Worm (Caenorhabditis elegans): ENCODE results near the gene C49F8.3.

C49F8.3 gene

DNA sequence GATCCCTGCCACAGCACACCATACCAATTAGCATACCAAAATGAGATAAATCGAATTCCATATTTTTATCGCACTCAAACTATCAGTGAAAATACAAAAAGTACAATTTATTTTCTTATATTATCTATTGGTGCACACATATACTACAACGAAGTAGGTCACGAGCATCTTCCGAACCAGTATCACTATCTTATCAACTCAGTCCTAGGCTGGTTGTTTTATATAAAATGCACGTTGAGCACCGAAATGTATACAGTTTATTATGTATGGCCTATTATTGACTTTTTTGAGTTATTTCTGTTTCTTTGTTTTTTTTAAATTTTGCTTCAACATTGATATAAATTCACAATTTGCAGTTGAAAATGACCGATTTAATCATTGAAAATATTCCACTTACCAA is 28.4 kb upstream of the C49F8.3 start, which contains the start of gene C29F7.2:
C29F7.2 (plus strand) TSS at position 357 of the 400 bp plus-strand sequence.
- TF ChIP-seq aly-1 (tag; optimal IDR thresholded peaks at IDR 0.05) (no peak), scrt-1 (GFP tag; IDR thresholded peaks at IDR 0.05) (no peak), B0310.2 (tag; optimal IDR thresholded peaks at IDR 0.05) (no peak), ets-7 (tag; optimal IDR thresholded peaks at IDR 0.05) (no peak), tra-4 (tag; optimal IDR thresholded peaks at IDR 0.05) (no peak), tbx-11 (GFP tag; IDR thresholded peaks at IDR 0.05) (no peak), ceh-13 (GFP tag; optimal IDR thresholded peaks at IDR 0.05) (no peak)

DNA sequence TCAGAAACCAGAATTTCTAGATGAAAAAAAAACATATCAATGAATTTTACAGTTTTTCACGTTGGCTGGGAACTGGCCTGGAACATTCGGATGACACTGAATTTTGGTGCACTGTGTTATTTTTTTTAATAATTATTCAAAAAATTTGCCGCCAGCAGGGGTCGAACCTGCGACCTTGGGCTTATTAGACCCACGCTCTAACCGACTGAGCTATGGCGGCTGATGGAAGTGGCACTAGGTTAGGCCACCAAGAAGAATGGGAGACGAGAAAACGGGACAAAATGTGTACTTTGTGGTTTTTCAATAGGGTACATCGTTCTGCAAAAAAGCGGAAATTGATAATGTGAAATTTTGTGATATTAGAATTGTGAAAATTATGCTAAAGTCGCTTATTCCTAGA is 27.6 kb upstream of the C49F8.3 start:
- TF ChIP-seq flt-1 (GFP tag; IDR thresholded peaks at IDR 0.05) (peak; percentile 76), ama-1 (optimal IDR thresholded peaks at IDR 0.05) (no peak), sea-1 (GFP tag; conservative IDR thresholded peaks at IDR 0.05) (peak; percentile 73; the same call in 1 of the 2 replicates), ets-7 (tag; optimal IDR thresholded peaks at IDR 0.05) (no peak), F13C5.2 (tag; optimal IDR thresholded peaks at IDR 0.05) (peak; percentile 68), pes-1 (GFP tag; IDR thresholded peaks at IDR 0.05) (peak; percentile 85), ceh-13 (GFP tag; optimal IDR thresholded peaks at IDR 0.05) (peak; percentile 51), aly-1 (tag; optimal IDR thresholded peaks at IDR 0.05) (no peak), ceh-36 (tag; optimal IDR thresholded peaks at IDR 0.05) (peak; percentile 56), hmg-4 (GFP tag; optimal IDR thresholded peaks at IDR 0.05) (no peak), scrt-1 (GFP tag; IDR thresholded peaks at IDR 0.05) (peak; percentile 81), B0310.2 (tag; optimal IDR thresholded peaks at IDR 0.05) (peak; percentile 18), tbx-37 (GFP tag; conservative IDR thresholded peaks at IDR 0.05) (peak; percentile 53; the same call in 1 of the 2 replicates), tra-4 (tag; optimal IDR thresholded peaks at IDR 0.05) (peak; percentile 55), tbx-11 (GFP tag; IDR thresholded peaks at IDR 0.05) (peak; percentile 74; the same call in 1 of the 2 replicates), hnd-1 (tag; optimal IDR thresholded peaks at IDR 0.05) (peak; percentile 42), hmbx-1 (tag; optimal IDR thresholded peaks at IDR 0.05) (peak; percentile 11)

DNA sequence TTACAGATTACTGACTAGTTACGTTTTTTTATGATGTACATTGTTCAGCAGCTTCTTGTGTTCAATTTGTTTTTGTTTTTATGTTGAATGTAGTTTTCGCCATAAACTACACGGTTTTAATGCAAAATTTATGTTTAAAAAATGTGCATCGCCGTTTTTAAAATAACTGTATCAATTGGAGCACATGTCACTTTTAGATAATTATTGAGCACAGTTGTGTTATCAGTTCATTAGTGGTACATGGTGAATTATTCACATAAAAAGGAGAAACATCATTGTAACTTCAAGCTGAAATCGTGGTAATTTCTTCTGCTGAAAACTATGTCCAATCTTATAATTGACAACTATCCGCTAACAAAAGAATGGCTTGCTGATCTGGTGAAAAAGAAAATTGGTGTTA is 25.0 kb upstream of the C49F8.3 start:
- TF ChIP-seq tbx-11 (GFP tag; IDR thresholded peaks at IDR 0.05), result no peak
- TF ChIP-seq flt-1 (GFP tag; IDR thresholded peaks at IDR 0.05), result no peak
- TF ChIP-seq tbx-37 (GFP tag; conservative IDR thresholded peaks at IDR 0.05), result no peak
- TF ChIP-seq ama-1 (optimal IDR thresholded peaks at IDR 0.05), result no peak

DNA sequence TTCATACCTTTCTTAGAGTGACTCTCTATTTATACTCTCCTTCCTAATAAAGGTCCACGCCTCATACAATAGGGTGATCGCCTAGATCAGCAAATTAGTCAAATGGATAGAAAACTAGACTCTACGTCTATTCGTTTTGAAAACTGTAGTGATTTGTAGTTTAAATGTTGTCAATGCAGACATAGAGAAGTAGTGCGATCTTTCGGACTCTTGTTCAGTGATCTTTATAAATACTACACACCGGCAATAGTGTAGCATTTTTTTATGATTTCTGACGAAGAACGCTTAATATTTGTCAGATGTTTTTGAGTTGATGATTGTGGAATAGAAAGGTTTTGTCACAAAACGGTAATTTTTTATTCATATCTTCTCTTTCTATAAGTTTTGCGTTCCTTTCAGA is 24.0 kb upstream of the C49F8.3 start:
- TF ChIP-seq sea-1 (GFP tag; conservative IDR thresholded peaks at IDR 0.05) (no peak), hmbx-1 (tag; optimal IDR thresholded peaks at IDR 0.05) (no peak), ama-1 (optimal IDR thresholded peaks at IDR 0.05) (no peak), pes-1 (GFP tag; IDR thresholded peaks at IDR 0.05) (no peak), tra-4 (tag; optimal IDR thresholded peaks at IDR 0.05) (no peak), scrt-1 (GFP tag; IDR thresholded peaks at IDR 0.05) (no peak), F13C5.2 (tag; optimal IDR thresholded peaks at IDR 0.05) (no peak), hmg-4 (GFP tag; optimal IDR thresholded peaks at IDR 0.05) (no peak), hnd-1 (tag; optimal IDR thresholded peaks at IDR 0.05) (no peak), ets-7 (tag; optimal IDR thresholded peaks at IDR 0.05) (no peak), ceh-13 (GFP tag; optimal IDR thresholded peaks at IDR 0.05) (no peak), ceh-36 (tag; optimal IDR thresholded peaks at IDR 0.05) (no peak), tbx-37 (GFP tag; conservative IDR thresholded peaks at IDR 0.05) (no peak), aly-1 (tag; optimal IDR thresholded peaks at IDR 0.05) (no peak)

DNA sequence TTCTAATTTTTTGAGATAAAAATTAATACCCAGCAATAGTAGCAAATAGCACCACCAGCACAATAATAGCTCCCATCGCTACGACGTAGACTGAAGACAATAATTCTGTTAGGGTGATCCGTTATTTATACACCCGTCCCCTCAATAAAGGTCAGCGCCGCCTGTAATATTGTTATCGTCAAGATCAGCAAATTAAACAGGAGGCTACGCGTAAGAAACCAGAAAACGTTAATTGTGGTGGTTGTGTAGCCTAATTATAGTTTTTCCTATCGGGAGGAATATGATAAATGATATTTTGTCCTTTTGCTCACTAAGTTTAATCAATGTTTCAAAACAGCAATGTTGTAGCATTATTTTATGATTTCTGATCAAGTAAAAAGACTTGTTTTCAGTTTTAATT is 22.2 kb upstream of the C49F8.3 start, which contains the start of the genes cyp-13B1 and C29F7.1:
cyp-13B1 (minus strand) TSS at position 101 of the 400 bp plus-strand sequence.
C29F7.1 (plus strand) TSS at position 394 of the 400 bp plus-strand sequence.
- TF ChIP-seq flt-1 (GFP tag; IDR thresholded peaks at IDR 0.05) (no peak), scrt-1 (GFP tag; IDR thresholded peaks at IDR 0.05) (no peak), tbx-37 (GFP tag; conservative IDR thresholded peaks at IDR 0.05) (no peak), F13C5.2 (tag; optimal IDR thresholded peaks at IDR 0.05) (no peak), ama-1 (optimal IDR thresholded peaks at IDR 0.05) (no peak), ceh-36 (tag; optimal IDR thresholded peaks at IDR 0.05) (no peak), tra-4 (tag; optimal IDR thresholded peaks at IDR 0.05) (no peak), hmg-4 (GFP tag; optimal IDR thresholded peaks at IDR 0.05) (no peak), B0310.2 (tag; optimal IDR thresholded peaks at IDR 0.05) (no peak), hmbx-1 (tag; optimal IDR thresholded peaks at IDR 0.05) (no peak), aly-1 (tag; optimal IDR thresholded peaks at IDR 0.05) (no peak)

DNA sequence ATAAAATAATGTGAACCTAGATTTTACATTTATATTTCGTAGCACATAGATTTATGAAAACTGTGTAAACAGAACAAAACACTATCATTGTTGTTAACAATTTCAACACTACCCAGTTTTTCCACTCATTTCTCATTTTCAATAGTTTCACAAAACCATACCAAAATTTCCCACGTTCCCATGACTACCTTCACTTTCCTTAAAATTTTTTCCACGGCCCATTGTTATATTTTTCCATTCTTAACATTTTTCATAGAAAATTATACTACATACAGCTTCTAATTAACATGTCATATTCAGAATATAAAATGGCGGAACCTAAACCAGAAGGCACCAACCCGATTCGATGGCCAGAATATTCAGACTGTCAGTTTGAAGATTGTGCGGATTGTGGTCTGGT is 14.4 kb upstream of the C49F8.3 start, which contains the start of gene F02C12.1:
F02C12.1 (plus strand) TSS at position 301 of the 400 bp plus-strand sequence.
- TF ChIP-seq hnd-1 (tag; optimal IDR thresholded peaks at IDR 0.05), result no peak
- no peak for TF ChIP-seq aly-1 (tag; optimal IDR thresholded peaks at IDR 0.05)
- TF ChIP-seq hmbx-1 (tag; optimal IDR thresholded peaks at IDR 0.05), result no peak
- no peak for TF ChIP-seq ama-1 (optimal IDR thresholded peaks at IDR 0.05)
- no peak for TF ChIP-seq hmg-4 (GFP tag; optimal IDR thresholded peaks at IDR 0.05)
- TF ChIP-seq ceh-36 (tag; optimal IDR thresholded peaks at IDR 0.05), result no peak
- no peak for TF ChIP-seq ets-7 (tag; optimal IDR thresholded peaks at IDR 0.05)
- no peak for TF ChIP-seq sea-1 (GFP tag; conservative IDR thresholded peaks at IDR 0.05)
- TF ChIP-seq F13C5.2 (tag; optimal IDR thresholded peaks at IDR 0.05), result no peak
- no peak for TF ChIP-seq tbx-11 (GFP tag; IDR thresholded peaks at IDR 0.05)
- no peak for TF ChIP-seq tbx-37 (GFP tag; conservative IDR thresholded peaks at IDR 0.05)
- no peak for TF ChIP-seq ceh-13 (GFP tag; optimal IDR thresholded peaks at IDR 0.05)
- no peak for TF ChIP-seq pes-1 (GFP tag; IDR thresholded peaks at IDR 0.05)
- no peak for TF ChIP-seq tra-4 (tag; optimal IDR thresholded peaks at IDR 0.05)
- TF ChIP-seq flt-1 (GFP tag; IDR thresholded peaks at IDR 0.05), result no peak
- TF ChIP-seq scrt-1 (GFP tag; IDR thresholded peaks at IDR 0.05), result no peak
- TF ChIP-seq B0310.2 (tag; optimal IDR thresholded peaks at IDR 0.05), result no peak

DNA sequence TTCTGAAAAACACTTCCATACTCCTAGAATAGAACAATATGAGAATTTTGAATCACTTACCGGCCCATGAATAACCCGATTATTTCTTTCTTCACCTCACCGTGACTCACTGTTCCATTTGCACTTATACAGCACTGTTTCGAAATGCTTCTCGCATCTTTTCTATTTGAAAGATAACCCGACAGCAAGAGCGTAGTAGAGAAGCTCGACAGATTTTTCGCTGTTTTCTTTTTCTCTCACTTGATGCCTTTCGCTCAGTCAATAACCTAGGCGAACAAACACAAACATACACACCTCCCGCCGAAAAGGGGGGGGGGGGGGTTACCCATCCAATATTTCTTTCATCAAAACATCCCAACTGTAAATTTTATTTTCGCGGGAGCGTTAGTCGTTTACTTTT is 14.0 kb upstream of the C49F8.3 start:
- TF ChIP-seq B0310.2 (tag; optimal IDR thresholded peaks at IDR 0.05) (no peak), sea-1 (GFP tag; conservative IDR thresholded peaks at IDR 0.05) (no peak), tbx-11 (GFP tag; IDR thresholded peaks at IDR 0.05) (no peak), flt-1 (GFP tag; IDR thresholded peaks at IDR 0.05) (no peak), F13C5.2 (tag; optimal IDR thresholded peaks at IDR 0.05) (no peak), tra-4 (tag; optimal IDR thresholded peaks at IDR 0.05) (no peak), aly-1 (tag; optimal IDR thresholded peaks at IDR 0.05) (no peak), scrt-1 (GFP tag; IDR thresholded peaks at IDR 0.05) (no peak), ets-7 (tag; optimal IDR thresholded peaks at IDR 0.05) (no peak), hmbx-1 (tag; optimal IDR thresholded peaks at IDR 0.05) (no peak)

All from whole organism, early embryonic.